Worm (Caenorhabditis elegans): ENCODE data around the gene golg-2.

DNA sequence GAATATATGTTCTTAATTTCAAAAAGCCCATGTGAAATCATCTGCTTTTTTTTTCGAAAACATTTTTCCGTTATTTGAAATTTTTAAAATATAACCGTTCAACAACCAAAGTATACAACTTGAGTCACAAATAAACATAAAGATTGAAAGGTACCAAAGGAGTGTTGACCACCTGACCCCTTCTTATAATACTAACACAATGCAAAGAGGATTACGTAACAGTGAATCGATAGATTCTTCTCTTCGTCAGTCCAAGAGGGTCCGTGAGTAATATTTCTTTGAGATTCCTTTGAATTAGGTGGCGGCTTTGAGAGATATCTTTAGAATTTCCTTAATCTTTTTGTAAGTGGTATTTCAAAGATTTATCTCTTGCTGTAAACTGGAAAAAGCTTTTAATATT is 23.7 kb downstream of the golg-2 start:
- TF ChIP-seq pha-4 (GFP tag; IDR thresholded peaks at IDR 0.05): no peak
- TF ChIP-seq pha-4 (tag; optimal IDR thresholded peaks at IDR 0.05): no peak
- TF ChIP-seq unc-130 (GFP tag; optimal IDR thresholded peaks at IDR 0.05): no peak
- TF ChIP-seq lin-13 (GFP tag; optimal IDR thresholded peaks at IDR 0.05): no peak
- no peak for TF ChIP-seq lin-15B (tag; optimal IDR thresholded peaks at IDR 0.05)
- no peak for TF ChIP-seq ceh-82 (tag; optimal IDR thresholded peaks at IDR 0.05)
- no peak for TF ChIP-seq unc-39 (tag; optimal IDR thresholded peaks at IDR 0.05)
- no peak for TF ChIP-seq lin-39 (tag; optimal IDR thresholded peaks at IDR 0.05)
- no peak for TF ChIP-seq rbr-2 (tag; optimal IDR thresholded peaks at IDR 0.05)
- TF ChIP-seq daf-16 (GFP tag; optimal IDR thresholded peaks at IDR 0.05): no peak
- no peak for TF ChIP-seq daf-16 (tag; optimal IDR thresholded peaks at IDR 0.05)

All from whole organism, L4 larva.